Fruit fly (Drosophila melanogaster) whole organism, prepupa: ENCODE measurements around the gene EAChm.

Source experiments
- CG10631 ChIP-seq: fragments of 200-800 bp; sonication (Bioruptor generic); optimal IDR thresholded peaks from 2 replicates; lab custom pipeline; 2016; ENCODE audit warnings: missing biosample characterization, missing genetic modification characterization
- CG10669 ChIP-seq: fragments of 200-800 bp; sonication (Bioruptor generic); optimal IDR thresholded peaks from 3 replicates; lab custom pipeline; 2018; ENCODE audit warnings: missing biosample characterization, mild to moderate bottlenecking, missing genetic modification characterization, moderate library complexity
- CG11294 ChIP-seq: fragments of 200-800 bp; sonication (Bioruptor generic); IDR thresholded peaks from 2 replicates; pipeline ENCODE4 v1.3.6; 2022; ENCODE audit warnings: missing biosample characterization, missing genetic modification characterization
- CG11762 ChIP-seq: fragments of 200-800 bp; sonication (Bioruptor generic); optimal IDR thresholded peaks from 3 replicates; lab custom pipeline; 2016; ENCODE audit warnings: missing biosample characterization, missing genetic modification characterization; ENCODE audit not compliant: insufficient read depth
- CG11902 ChIP-seq: fragments of 200-800 bp; sonication (Bioruptor generic); optimal IDR thresholded peaks from 3 replicates; lab custom pipeline; 2016; ENCODE audit warnings: missing biosample characterization, missing genetic modification characterization
- CG15336 ChIP-seq: fragments of 200-800 bp; sonication (Bioruptor generic); IDR thresholded peaks from 2 replicates; pipeline ENCODE4 v1.3.6; 2022; ENCODE audit warnings: missing biosample characterization, missing genetic modification characterization
- CG1621 ChIP-seq: fragments of 200-800 bp; sonication (Bioruptor generic); optimal IDR thresholded peaks from 3 replicates; lab custom pipeline; 2018; ENCODE audit warnings: missing biosample characterization, mild to moderate bottlenecking, missing genetic modification characterization
- CG16779 ChIP-seq: fragments of 200-800 bp; sonication (Bioruptor generic); optimal IDR thresholded peaks from 3 replicates; lab custom pipeline; 2017; ENCODE audit warnings: missing biosample characterization, mild to moderate bottlenecking, missing genetic modification characterization
- CG3032 ChIP-seq: fragments of 200-800 bp; optimal IDR thresholded peaks from 2 replicates; lab custom pipeline; 2019; ENCODE audit warnings: missing biosample characterization, mild to moderate bottlenecking, missing genetic modification characterization, moderate library complexity
- CG31627 ChIP-seq: fragments of 200-800 bp; sonication (Bioruptor generic); optimal IDR thresholded peaks from 3 replicates; lab custom pipeline; 2016; ENCODE audit warnings: missing biosample characterization, missing genetic modification characterization
- CG32006 ChIP-seq: fragments of 200-800 bp; sonication (Bioruptor generic); optimal IDR thresholded peaks from 3 replicates; lab custom pipeline; 2017; ENCODE audit warnings: missing biosample characterization, mild to moderate bottlenecking, missing genetic modification characterization
- CG34406 ChIP-seq: fragments of 200-800 bp; sonication (Bioruptor generic); optimal IDR thresholded peaks from 3 replicates; lab custom pipeline; 2016; ENCODE audit warnings: missing biosample characterization, missing genetic modification characterization
- CG4318 ChIP-seq: fragments of 200-800 bp; sonication (Bioruptor generic); optimal IDR thresholded peaks from 3 replicates; lab custom pipeline; 2017; ENCODE audit warnings: missing biosample characterization, mild to moderate bottlenecking, missing genetic modification characterization
- CG6163 ChIP-seq: fragments of 200-800 bp; sonication (Bioruptor generic); IDR thresholded peaks from 3 replicates; pipeline ENCODE4 v1.3.6; 2022; ENCODE audit warnings: missing biosample characterization, missing genetic modification characterization
- CG6276 ChIP-seq: fragments of 200-800 bp; sonication (Bioruptor generic); optimal IDR thresholded peaks from 2 replicates; lab custom pipeline; 2017; ENCODE audit warnings: missing biosample characterization, mild to moderate bottlenecking, missing genetic modification characterization
- CG6792 ChIP-seq: fragments of 200-800 bp; sonication (Bioruptor generic); optimal IDR thresholded peaks from 3 replicates; lab custom pipeline; 2016; ENCODE audit warnings: missing biosample characterization, missing genetic modification characterization
- CG6808 ChIP-seq: fragments of 200-800 bp; sonication (Bioruptor generic); optimal IDR thresholded peaks from 3 replicates; lab custom pipeline; 2017; ENCODE audit warnings: missing biosample characterization, missing genetic modification characterization, mild to moderate bottlenecking, moderate library complexity, missing genetic modification reagents
- CG7368 ChIP-seq: fragments of 200-800 bp; sonication (Bioruptor generic); optimal IDR thresholded peaks from 3 replicates; lab custom pipeline; 2016; ENCODE audit warnings: missing biosample characterization, missing genetic modification characterization
- CG8119 ChIP-seq: fragments of 200-800 bp; sonication (Bioruptor generic); IDR thresholded peaks from 3 replicates; pipeline ENCODE4 v1.3.6; 2022; ENCODE audit warnings: missing biosample characterization, missing genetic modification characterization
- CG8319 ChIP-seq: fragments of 200-800 bp; sonication (Bioruptor generic); optimal IDR thresholded peaks from 3 replicates; lab custom pipeline; 2016; ENCODE audit warnings: missing biosample characterization, missing genetic modification characterization
- CG8632 ChIP-seq: fragments of 200-800 bp; sonication (Bioruptor generic); optimal IDR thresholded peaks from 3 replicates; lab custom pipeline; 2016; ENCODE audit warnings: missing biosample characterization, missing genetic modification characterization
- CG9139 ChIP-seq: fragments of 200-800 bp; sonication (Bioruptor generic); optimal IDR thresholded peaks from 3 replicates; lab custom pipeline; 2017; ENCODE audit warnings: missing biosample characterization, mild to moderate bottlenecking, missing genetic modification characterization
- Eip75B ChIP-seq: fragments of 200-800 bp; sonication (Bioruptor generic); optimal IDR thresholded peaks from 3 replicates; lab custom pipeline; 2016; ENCODE audit warnings: missing biosample characterization, missing genetic modification characterization
- Eip78C ChIP-seq: fragments of 200-800 bp; sonication (Bioruptor generic); peaks from one replicate; lab custom pipeline; 2016; ENCODE audit warnings: missing biosample characterization, missing genetic modification characterization
- Eip93F ChIP-seq: fragments of 200-800 bp; sonication (Bioruptor generic); optimal IDR thresholded peaks from 2 replicates; lab custom pipeline; 2016; ENCODE audit warnings: missing biosample characterization, mild to moderate bottlenecking, missing genetic modification characterization
- Ets21C ChIP-seq: fragments of 200-800 bp; sonication (Bioruptor generic); optimal IDR thresholded peaks from 3 replicates; lab custom pipeline; 2016; ENCODE audit warnings: missing biosample characterization, missing genetic modification characterization
- Ets96B ChIP-seq: fragments of 200-800 bp; optimal IDR thresholded peaks from 2 replicates; lab custom pipeline; 2019; ENCODE audit warnings: missing biosample characterization, mild to moderate bottlenecking, missing genetic modification characterization, moderate library complexity
- Gug ChIP-seq: fragments of 200-800 bp; sonication (Bioruptor generic); IDR thresholded peaks from 2 replicates; pipeline ENCODE4 v1.3.6; 2022; ENCODE audit warnings: missing biosample characterization, missing genetic modification characterization
- Hr38 ChIP-seq: sonication (Bioruptor generic); optimal IDR thresholded peaks from 2 replicates; lab custom pipeline; 2016; ENCODE audit warnings: missing biosample characterization, missing genetic modification characterization
- Hr39 ChIP-seq: fragments of 200-800 bp; sonication (Bioruptor generic); optimal IDR thresholded peaks from 2 replicates; lab custom pipeline; 2016; ENCODE audit warnings: missing biosample characterization, missing genetic modification characterization
- Lpt ChIP-seq: fragments of 200-800 bp; sonication (Bioruptor generic); optimal IDR thresholded peaks from 3 replicates; lab custom pipeline; 2016; ENCODE audit warnings: missing biosample characterization, missing genetic modification characterization
- Met ChIP-seq: fragments of 200-800 bp; sonication (Bioruptor generic); optimal IDR thresholded peaks from 3 replicates; lab custom pipeline; 2016; ENCODE audit warnings: missing biosample characterization, missing genetic modification characterization
- OdsH ChIP-seq: fragments of 200-800 bp; sonication (Bioruptor generic); optimal IDR thresholded peaks from 3 replicates; lab custom pipeline; 2016; ENCODE audit warnings: missing biosample characterization, missing genetic modification characterization
- Smox ChIP-seq: fragments of 200-800 bp; sonication (Bioruptor generic); optimal IDR thresholded peaks from 3 replicates; lab custom pipeline; 2016; ENCODE audit warnings: missing biosample characterization, missing genetic modification characterization
- achi ChIP-seq: fragments of 200-800 bp; sonication (Bioruptor generic); optimal IDR thresholded peaks from 3 replicates; lab custom pipeline; 2016; ENCODE audit warnings: missing biosample characterization, missing genetic modification characterization
- acj6 ChIP-seq: fragments of 200-800 bp; sonication (Bioruptor generic); optimal IDR thresholded peaks from 3 replicates; lab custom pipeline; 2016; ENCODE audit warnings: missing biosample characterization, missing genetic modification characterization
- dac ChIP-seq: fragments of 200-800 bp; sonication (Bioruptor generic); optimal IDR thresholded peaks from 2 replicates; lab custom pipeline; 2017; ENCODE audit warnings: missing biosample characterization, mild to moderate bottlenecking, missing genetic modification characterization
- dsx ChIP-seq: fragments of 200-800 bp; optimal IDR thresholded peaks from 3 replicates; lab custom pipeline; 2019; ENCODE audit warnings: missing biosample characterization, mild to moderate bottlenecking, missing genetic modification characterization, moderate library complexity; ENCODE audit not compliant: poor library complexity, severe bottlenecking
- esn ChIP-seq: fragments of 200-800 bp; sonication (Bioruptor generic); optimal IDR thresholded peaks from 2 replicates; lab custom pipeline; 2016; ENCODE audit warnings: missing biosample characterization, mild to moderate bottlenecking, missing genetic modification characterization, moderate library complexity
- fd59A ChIP-seq: fragments of 200-800 bp; sonication (Bioruptor generic); optimal IDR thresholded peaks from 2 replicates; lab custom pipeline; 2017; ENCODE audit warnings: missing biosample characterization, mild to moderate bottlenecking, missing genetic modification characterization, missing genetic modification reagents
- fd85E ChIP-seq: fragments of 200-800 bp; sonication (Bioruptor generic); optimal IDR thresholded peaks from 3 replicates; lab custom pipeline; 2016; ENCODE audit warnings: missing biosample characterization, missing genetic modification characterization
- fkh ChIP-seq: fragments of 200-800 bp; sonication (Bioruptor generic); optimal IDR thresholded peaks from 3 replicates; lab custom pipeline; 2017; ENCODE audit warnings: missing biosample characterization, mild to moderate bottlenecking, missing genetic modification characterization, moderate library complexity
- lz ChIP-seq: fragments of 200-800 bp; sonication (Bioruptor generic); optimal IDR thresholded peaks from 3 replicates; lab custom pipeline; 2016; ENCODE audit warnings: missing biosample characterization, missing genetic modification characterization
- net ChIP-seq: fragments of 200-800 bp; sonication (Bioruptor generic); optimal IDR thresholded peaks from 3 replicates; lab custom pipeline; 2016; ENCODE audit warnings: missing biosample characterization, missing genetic modification characterization
- salr ChIP-seq, 2 experiments: fragments of 200-800 bp; sonication (Bioruptor generic); optimal IDR thresholded peaks; 3 replicates each; lab custom pipeline; 2016 to 2018; ENCODE audit warnings: missing biosample characterization in 2 of 2, missing genetic modification characterization in 2 of 2, mild to moderate bottlenecking in 1 of 2
- spab ChIP-seq: fragments of 200-800 bp; sonication (Bioruptor generic); optimal IDR thresholded peaks from 2 replicates; lab custom pipeline; 2017; ENCODE audit warnings: missing biosample characterization, mild to moderate bottlenecking, missing genetic modification characterization, missing genetic modification reagents
- ss ChIP-seq, 2 experiments: fragments of 200-800 bp; sonication (Bioruptor generic); optimal IDR thresholded peaks; 2 replicates in 1 of 2; 3 replicates in 1 of 2; lab custom pipeline; 2017 to 2018; ENCODE audit warnings: mild to moderate bottlenecking in 2 of 2, missing biosample characterization in 2 of 2, missing genetic modification characterization in 2 of 2, moderate library complexity in 1 of 2

The EAChm gene

DNA sequence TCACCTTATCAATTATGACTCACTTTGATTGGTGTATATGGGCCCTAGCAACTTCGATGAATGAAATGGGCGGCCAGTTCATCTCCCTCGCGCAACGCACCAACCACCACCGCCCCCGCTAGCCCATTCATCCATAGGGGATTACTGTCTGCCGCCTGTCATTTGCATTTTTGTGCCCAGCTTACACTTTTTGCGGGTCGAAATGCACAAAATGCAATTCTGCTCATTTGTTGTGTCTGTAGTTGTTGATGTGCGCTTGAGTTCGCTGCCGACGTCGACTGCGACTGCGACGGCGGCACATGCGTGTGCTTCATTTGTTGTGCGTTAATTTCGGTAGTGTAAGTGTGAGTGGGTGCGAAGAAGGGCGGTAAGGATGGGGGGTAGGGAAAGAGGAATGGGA is 46.4 kb downstream of the EAChm start:
- peak; percentile 33 for TF ChIP-seq Eip78C (GFP tag; lab: Kevin White, UChicago)
- TF ChIP-seq acj6 (GFP tag; lab: Kevin White, UChicago): no peak
- TF ChIP-seq CG15336 (GFP tag; lab: Robert Waterston, UW): no peak
- no peak for TF ChIP-seq CG34406 (GFP tag; lab: Kevin White, UChicago)
- no peak for TF ChIP-seq CG11294
- no peak for TF ChIP-seq Met
- no peak for TF ChIP-seq dac (GFP tag; lab: Kevin White, UChicago)

DNA sequence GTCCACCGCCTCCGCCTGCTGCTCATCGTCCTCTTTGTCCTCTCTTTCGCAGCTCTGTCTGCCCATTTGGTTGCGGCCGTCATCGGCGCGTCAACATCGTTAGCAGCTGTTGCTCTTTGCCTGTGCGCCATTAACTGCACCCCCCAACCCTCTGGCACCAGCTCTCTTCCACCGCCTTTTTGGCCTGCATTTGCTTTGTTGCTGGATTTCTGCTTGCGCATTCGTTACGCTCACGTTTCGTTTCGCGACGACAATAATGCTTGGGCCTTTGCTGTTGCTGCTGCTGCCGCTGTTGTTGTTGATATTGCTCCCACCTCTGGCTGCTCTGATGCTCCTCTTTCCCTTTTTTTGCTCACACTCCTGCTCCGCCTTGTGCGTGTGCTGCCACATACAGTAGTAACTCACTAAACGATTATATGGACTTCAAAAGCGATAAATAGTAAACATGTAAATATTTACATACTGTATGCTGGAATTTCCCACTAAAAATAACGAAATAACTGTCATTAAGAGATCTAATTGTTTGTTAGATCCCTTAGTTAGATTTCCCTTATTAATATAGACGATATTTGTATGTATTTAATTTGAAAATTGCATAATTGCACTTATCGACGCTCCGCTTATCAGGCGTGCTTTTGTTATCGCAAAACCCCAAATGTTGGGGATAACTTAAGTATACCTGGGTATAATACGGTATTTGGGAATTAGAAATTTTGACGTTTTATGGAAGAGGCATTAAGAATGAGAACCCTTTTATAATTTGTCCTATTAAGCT is 47.2 kb downstream of the EAChm start:
- TF ChIP-seq CG10669 (GFP tag; lab: Kevin White, UChicago) (peak; percentile 33), Eip93F (GFP tag; lab: Kevin White, UChicago) (no peak), CG8119 (no peak), achi (peak; percentile 35), CG3032 (tag; lab: Kevin White, UChicago) (no peak), lz (GFP tag; lab: Kevin White, UChicago) (peak; percentile 40), CG7368 (GFP tag; lab: Kevin White, UChicago) (no peak), Hr39 (GFP tag; lab: Kevin White, UChicago) (peak; percentile 52), Smox (peak; percentile 33), ss (GFP tag; optimal IDR thresholded peaks at IDR 0.05; lab: Kevin White, UChicago) (peak in 1 of 2 experiments; percentile 85), esn (GFP tag; lab: Kevin White, UChicago) (peak; percentile 51), Eip75B (GFP tag; lab: Kevin White, UChicago) (peak; percentile 21), CG1621 (tag; lab: Kevin White, UChicago) (no peak), Lpt (GFP tag; lab: Kevin White, UChicago) (peak; percentile 41), Eip78C (GFP tag; lab: Kevin White, UChicago) (peak; percentile 67), dsx (GFP tag; lab: Kevin White, UChicago) (peak; percentile 63), fkh (GFP tag; lab: Kevin White, UChicago) (no peak), Hr38 (no peak), CG4318 (GFP tag; lab: Kevin White, UChicago) (no peak), CG9139 (GFP tag; lab: Kevin White, UChicago) (peak; percentile 3), CG6276 (GFP tag; lab: Kevin White, UChicago) (no peak), fd85E (GFP tag; lab: Kevin White, UChicago) (no peak), CG10631 (GFP tag; lab: Kevin White, UChicago) (peak; percentile 13), CG11294 (no peak), Ets21C (GFP tag; lab: Kevin White, UChicago) (peak; percentile 2), OdsH (GFP tag; lab: Kevin White, UChicago) (no peak), CG15336 (GFP tag; lab: Robert Waterston, UW) (peak; percentile 37; the same call in 1 of the 2 replicates), CG6792 (GFP tag; lab: Kevin White, UChicago) (no peak), CG31627 (GFP tag; lab: Kevin White, UChicago) (peak; percentile 54), net (GFP tag; lab: Kevin White, UChicago) (peak; percentile 16), salr (GFP tag; optimal IDR thresholded peaks at IDR 0.05; lab: Kevin White, UChicago) (no peak), Gug (GFP tag; lab: Robert Waterston, UW) (no peak), CG32006 (peak; percentile 23), spab (GFP tag; lab: Kevin White, UChicago) (peak; percentile 43), Ets96B (tag; lab: Kevin White, UChicago) (peak; percentile 10), fd59A (no peak), CG16779 (peak; percentile 1), CG6163 (peak; percentile 53; the same call in 2 of the 3 replicates), CG11762 (GFP tag; lab: Kevin White, UChicago) (peak; percentile 2), CG8632 (GFP tag; lab: Kevin White, UChicago) (no peak), CG11902 (GFP tag; lab: Kevin White, UChicago) (peak; percentile 3), CG6808 (peak; percentile 6), CG34406 (GFP tag; lab: Kevin White, UChicago) (peak; percentile 2), dac (GFP tag; lab: Kevin White, UChicago) (no peak), acj6 (GFP tag; lab: Kevin White, UChicago) (peak; percentile 52), CG8319 (GFP tag; lab: Kevin White, UChicago) (no peak)
